Fruit fly (Drosophila melanogaster) whole organism, embryonic: ENCODE measurements around the gene CG3339.

Source experiments
- Atf6 ChIP-seq: fragments of 200-800 bp; sonication (Bioruptor generic); IDR thresholded peaks from 2 replicates; pipeline ENCODE4 v1.3.6; 2022; ENCODE audit warnings: missing biosample characterization, missing genetic modification characterization
- B-H1 ChIP-seq: fragments of 200-800 bp; sonication (Bioruptor generic); IDR thresholded peaks from 3 replicates; pipeline ENCODE4 v1.3.6; 2022; ENCODE audit warnings: missing biosample characterization, missing genetic modification characterization
- B-H2 ChIP-seq: fragments of 200-800 bp; sonication (Bioruptor generic); optimal IDR thresholded peaks from 2 replicates; lab custom pipeline; 2018; ENCODE audit warnings: missing biosample characterization, mild to moderate bottlenecking, missing genetic modification characterization
- BtbVII ChIP-seq: fragments of 200-800 bp; sonication (Bioruptor generic); optimal IDR thresholded peaks from 3 replicates; lab custom pipeline; 2017; ENCODE audit warnings: missing biosample characterization, mild to moderate bottlenecking, missing genetic modification characterization
- CG10147 ChIP-seq: fragments of 200-800 bp; sonication (Bioruptor generic); optimal IDR thresholded peaks from 2 replicates; lab custom pipeline; 2019; ENCODE audit warnings: missing biosample characterization, mild to moderate bottlenecking, missing genetic modification characterization, moderate library complexity
- CG11696 ChIP-seq: fragments of 200-800 bp; sonication (Bioruptor generic); IDR thresholded peaks from 2 replicates; pipeline ENCODE4 v1.3.6; 2022; ENCODE audit warnings: missing biosample characterization, missing genetic modification characterization
- CG11723 ChIP-seq: fragments of 200-800 bp; sonication (Bioruptor generic); optimal IDR thresholded peaks from 2 replicates; lab custom pipeline; 2017; ENCODE audit warnings: missing biosample characterization, mild to moderate bottlenecking, missing genetic modification characterization
- CG12155 ChIP-seq: fragments of 200-800 bp; sonication (Bioruptor generic); optimal IDR thresholded peaks from 3 replicates; lab custom pipeline; 2016; ENCODE audit warnings: missing biosample characterization, missing genetic modification characterization
- CG12236 ChIP-seq: fragments of 200-800 bp; sonication (Bioruptor generic); optimal IDR thresholded peaks from 2 replicates; lab custom pipeline; 2016; ENCODE audit warnings: missing biosample characterization, missing genetic modification characterization
- CG14860 ChIP-seq: fragments of 200-800 bp; sonication (Bioruptor generic); IDR thresholded peaks from 3 replicates; pipeline ENCODE4 v1.3.6; 2022; ENCODE audit warnings: missing biosample characterization, missing genetic modification characterization; ENCODE audit not compliant: partially characterized antibody
- CG15601 ChIP-seq: fragments of 200-800 bp; sonication (Bioruptor generic); optimal IDR thresholded peaks from 3 replicates; lab custom pipeline; 2019; ENCODE audit warnings: missing biosample characterization, mild to moderate bottlenecking, missing genetic modification characterization, moderate library complexity
- CG1647 ChIP-seq: fragments of 200-800 bp; sonication (Bioruptor generic); optimal IDR thresholded peaks from 3 replicates; lab custom pipeline; 2016; ENCODE audit warnings: missing biosample characterization, missing genetic modification characterization
- CG18599 ChIP-seq: fragments of 200-800 bp; sonication (Bioruptor generic); optimal IDR thresholded peaks from 3 replicates; lab custom pipeline; 2017; ENCODE audit warnings: missing biosample characterization, missing genetic modification characterization, mild to moderate bottlenecking, moderate library complexity, missing genetic modification reagents
- CG2199 ChIP-seq: fragments of 200-800 bp; sonication (Bioruptor generic); IDR thresholded peaks from 3 replicates; pipeline ENCODE4 v1.3.6; 2022; ENCODE audit warnings: missing biosample characterization, missing genetic modification characterization
- CG33213 ChIP-seq: fragments of 200-800 bp; sonication (Bioruptor generic); optimal IDR thresholded peaks from 3 replicates; lab custom pipeline; 2016; ENCODE audit warnings: missing biosample characterization, missing genetic modification characterization
- CG34376 ChIP-seq: fragments of 200-800 bp; sonication (Bioruptor generic); optimal IDR thresholded peaks from 2 replicates; lab custom pipeline; 2018; ENCODE audit warnings: missing biosample characterization, mild to moderate bottlenecking, missing genetic modification characterization
- CG3847 ChIP-seq: fragments of 200-800 bp; sonication (Bioruptor generic); IDR thresholded peaks from 2 replicates; pipeline ENCODE4 v1.3.6; 2022; ENCODE audit warnings: missing biosample characterization, missing genetic modification characterization
- CG6654 ChIP-seq: fragments of 200-800 bp; sonication (Bioruptor generic); optimal IDR thresholded peaks from 2 replicates; lab custom pipeline; 2017; ENCODE audit warnings: missing biosample characterization, mild to moderate bottlenecking, missing genetic modification characterization
- CG9817 ChIP-seq: fragments of 200-800 bp; sonication (Bioruptor generic); optimal IDR thresholded peaks from 2 replicates; lab custom pipeline; 2018; ENCODE audit warnings: missing biosample characterization, mild to moderate bottlenecking, missing genetic modification characterization, moderate library complexity
- CTCF ChIP-seq: fragments of 200-800 bp; sonication (Bioruptor generic); optimal IDR thresholded peaks from 2 replicates; lab custom pipeline; 2017; ENCODE audit warnings: missing biosample characterization, mild to moderate bottlenecking, missing genetic modification characterization, moderate library complexity
- Dip3 ChIP-seq: fragments of 200-800 bp; sonication (Bioruptor generic); optimal IDR thresholded peaks from 3 replicates; lab custom pipeline; 2016; ENCODE audit warnings: missing biosample characterization, missing genetic modification characterization
- Fer1 ChIP-seq: fragments of 200-800 bp; sonication (Bioruptor generic); optimal IDR thresholded peaks from 2 replicates; lab custom pipeline; 2017; ENCODE audit warnings: missing biosample characterization, mild to moderate bottlenecking, missing genetic modification characterization
- Fer2 ChIP-seq: fragments of 200-800 bp; sonication (Bioruptor generic); optimal IDR thresholded peaks from 2 replicates; lab custom pipeline; 2018; ENCODE audit warnings: missing biosample characterization, mild to moderate bottlenecking, missing genetic modification characterization, moderate library complexity
- Gsc ChIP-seq: fragments of 200-800 bp; sonication (Bioruptor generic); IDR thresholded peaks from 2 replicates; pipeline ENCODE4 v1.3.6; 2022; ENCODE audit warnings: missing biosample characterization, missing genetic modification characterization
- Hr78 ChIP-seq, 2 experiments: fragments of 200-800 bp in 1 of 2; fragments of >200 bp in 1 of 2; sonication (Bioruptor generic) in 1 of 2; optimal IDR thresholded peaks; 2 replicates each; lab custom pipeline; 2017 to 2019; ENCODE audit warnings: missing biosample characterization in 2 of 2, missing genetic modification characterization in 2 of 2, mild to moderate bottlenecking in 1 of 2, moderate library complexity in 1 of 2
- Meics ChIP-seq: fragments of 200-800 bp; sonication (Bioruptor generic); optimal IDR thresholded peaks from 2 replicates; lab custom pipeline; 2017; ENCODE audit warnings: missing biosample characterization, mild to moderate bottlenecking, missing genetic modification characterization
- Oli ChIP-seq: fragments of 200-800 bp; sonication (Bioruptor generic); optimal IDR thresholded peaks from 2 replicates; lab custom pipeline; 2018; ENCODE audit warnings: missing biosample characterization, mild to moderate bottlenecking, missing genetic modification characterization, moderate library complexity
- Side ChIP-seq: fragments of 200-800 bp; sonication (Bioruptor generic); optimal IDR thresholded peaks from 2 replicates; lab custom pipeline; 2016; ENCODE audit warnings: missing biosample characterization, missing genetic modification characterization
- Spps ChIP-seq: fragments of 200-800 bp; sonication (Bioruptor generic); optimal IDR thresholded peaks from 2 replicates; lab custom pipeline; 2018; ENCODE audit warnings: missing biosample characterization, mild to moderate bottlenecking, missing genetic modification characterization
- Tbp ChIP-seq: fragments of >200 bp; optimal IDR thresholded peaks from 2 replicates; lab custom pipeline; 2018; ENCODE audit warnings: missing biosample characterization, missing genetic modification characterization
- al ChIP-seq: fragments of 200-800 bp; sonication (Bioruptor generic); IDR thresholded peaks from 2 replicates; pipeline ENCODE4 v1.3.6; 2022; ENCODE audit warnings: missing biosample characterization, missing genetic modification characterization
- ato ChIP-seq: fragments of 200-800 bp; sonication (Bioruptor generic); IDR thresholded peaks from 2 replicates; pipeline ENCODE4 v1.3.6; 2022; ENCODE audit warnings: missing biosample characterization, missing genetic modification characterization; ENCODE audit not compliant: partially characterized antibody
- dimm ChIP-seq: fragments of 200-800 bp; sonication (Bioruptor generic); IDR thresholded peaks from 2 replicates; pipeline ENCODE4 v1.3.6; 2022; ENCODE audit warnings: missing biosample characterization, missing genetic modification characterization
- ems ChIP-seq: fragments of 200-800 bp; sonication (Bioruptor generic); optimal IDR thresholded peaks from 3 replicates; lab custom pipeline; 2016; ENCODE audit warnings: missing biosample characterization, missing genetic modification characterization
- ewg ChIP-seq: fragments of 200-800 bp; sonication (Bioruptor generic); optimal IDR thresholded peaks from 3 replicates; lab custom pipeline; 2017; ENCODE audit warnings: mild to moderate bottlenecking, missing biosample characterization, missing genetic modification reagents, missing genetic modification characterization
- ftz-f1 ChIP-seq: fragments of 200-800 bp; sonication (Bioruptor generic); optimal IDR thresholded peaks from 2 replicates; lab custom pipeline; 2016; ENCODE audit warnings: missing biosample characterization, missing genetic modification characterization
- grau ChIP-seq: fragments of 200-800 bp; optimal IDR thresholded peaks from 3 replicates; lab custom pipeline; 2019; ENCODE audit warnings: missing biosample characterization, mild to moderate bottlenecking, missing genetic modification characterization, moderate library complexity
- grn ChIP-seq: fragments of 200-800 bp; sonication (Bioruptor generic); optimal IDR thresholded peaks from 3 replicates; lab custom pipeline; 2017; ENCODE audit warnings: missing biosample characterization, missing genetic modification characterization
- gro ChIP-seq: fragments of 200-800 bp; sonication (Bioruptor generic); optimal IDR thresholded peaks from 2 replicates; lab custom pipeline; 2016; ENCODE audit warnings: missing biosample characterization, missing genetic modification characterization
- gsb ChIP-seq: fragments of 200-800 bp; sonication (Bioruptor generic); IDR thresholded peaks from 2 replicates; pipeline ENCODE4 v1.3.6; 2022; ENCODE audit warnings: missing biosample characterization, missing genetic modification characterization
- hb ChIP-seq: fragments of 200-800 bp; sonication (Bioruptor generic); IDR thresholded peaks from 3 replicates; pipeline ENCODE4 v1.3.6; 2022; ENCODE audit warnings: missing biosample characterization, missing genetic modification characterization; ENCODE audit not compliant: partially characterized antibody
- mld ChIP-seq: fragments of 200-800 bp; sonication (Bioruptor generic); IDR thresholded peaks from 3 replicates; pipeline ENCODE4 v1.3.6; 2022; ENCODE audit warnings: missing biosample characterization, missing genetic modification characterization; ENCODE audit not compliant: partially characterized antibody
- pita ChIP-seq: fragments of 200-800 bp; sonication (Bioruptor generic); optimal IDR thresholded peaks from 2 replicates; lab custom pipeline; 2017; ENCODE audit warnings: missing biosample characterization, mild to moderate bottlenecking, missing genetic modification characterization
- pnt ChIP-seq: fragments of 200-800 bp; sonication (Bioruptor generic); optimal IDR thresholded peaks from 3 replicates; lab custom pipeline; 2016; ENCODE audit warnings: missing biosample characterization, missing genetic modification characterization
- ranshi ChIP-seq: fragments of 200-800 bp; sonication (Bioruptor generic); IDR thresholded peaks from 2 replicates; pipeline ENCODE4 v1.3.6; 2022; ENCODE audit warnings: missing biosample characterization, missing genetic modification characterization
- slbo ChIP-seq: fragments of 200-800 bp; sonication (Bioruptor generic); IDR thresholded peaks from 2 replicates; pipeline ENCODE4 v1.3.6; 2022; ENCODE audit warnings: missing biosample characterization, missing genetic modification characterization
- sqz ChIP-seq: fragments of 200-800 bp; sonication (Bioruptor generic); optimal IDR thresholded peaks from 3 replicates; lab custom pipeline; 2018; ENCODE audit warnings: missing biosample characterization, mild to moderate bottlenecking, missing genetic modification characterization
- stc ChIP-seq: fragments of 200-800 bp; sonication (Bioruptor generic); IDR thresholded peaks from 2 replicates; pipeline ENCODE4 v1.3.6; 2022; ENCODE audit warnings: missing biosample characterization, missing genetic modification characterization
- tin ChIP-seq: fragments of 200-800 bp; sonication (Bioruptor generic); optimal IDR thresholded peaks from 3 replicates; lab custom pipeline; 2016; ENCODE audit warnings: missing biosample characterization, missing genetic modification characterization

The CG3339 gene

dm6 chr3R:27281022-27281810 is 40.9 kb downstream of the CG3339 start (continued):
- TF ChIP-seq ato (GFP tag; lab: Robert Waterston, UW): 0 out of 2 replicates have a peak, but pooled peaks have one; percentile 12
- TF ChIP-seq CG34376 (GFP tag; lab: Kevin White, UChicago): peak; percentile 96
- peak; percentile 96 for TF ChIP-seq CG3847 (GFP tag; lab: Robert Waterston, UW)
- TF ChIP-seq CG33213 (GFP tag; lab: Kevin White, UChicago): peak; percentile 93
- peak; percentile 77 for TF ChIP-seq Spps (tag; lab: Kevin White, UChicago)
- peak; percentile 97 for TF ChIP-seq Oli (tag; lab: Kevin White, UChicago)
- peak; percentile 82 for TF ChIP-seq CG12236 (GFP tag; lab: Kevin White, UChicago)
- peak; percentile 87 for TF ChIP-seq CG15601 (tag; lab: Kevin White, UChicago)
- TF ChIP-seq dimm (GFP tag; lab: Robert Waterston, UW): peak; percentile 91
- no peak for TF ChIP-seq Tbp (GFP tag; lab: Kevin White, UChicago)
- TF ChIP-seq CG6654 (GFP tag; lab: Kevin White, UChicago): peak; percentile 86
- peak; percentile 98 for TF ChIP-seq CG18599 (GFP tag; lab: Kevin White, UChicago)
- TF ChIP-seq Fer2 (tag; lab: Kevin White, UChicago): peak; percentile 72
- TF ChIP-seq Dip3 (GFP tag; lab: Kevin White, UChicago): peak; percentile 94
- TF ChIP-seq hb (GFP tag; lab: Robert Waterston, UW): 0 out of 3 replicates have a peak, but pooled peaks have one; percentile 54
- peak; percentile 93 for TF ChIP-seq CG1647 (GFP tag; lab: Kevin White, UChicago)
- peak; percentile 92 for TF ChIP-seq ems (GFP tag; lab: Kevin White, UChicago)
- TF ChIP-seq Hr78 (GFP tag; optimal IDR thresholded peaks at IDR 0.05; lab: Kevin White, UChicago): peak in 1 of 2 experiments; percentile 70
- peak; percentile 97 for TF ChIP-seq Fer1 (GFP tag; lab: Kevin White, UChicago)
- TF ChIP-seq Meics: peak; percentile 97
- peak; percentile 95 for TF ChIP-seq BtbVII (GFP tag; lab: Kevin White, UChicago)
- TF ChIP-seq grau: peak; percentile 94
- peak; percentile 91 for TF ChIP-seq CG11696
- TF ChIP-seq slbo: peak; percentile 98
- TF ChIP-seq B-H2 (GFP tag; lab: Kevin White, UChicago): peak; percentile 73
- TF ChIP-seq CG12155 (GFP tag; lab: Kevin White, UChicago): peak; percentile 98
- peak; percentile 92 for TF ChIP-seq CG11723 (GFP tag; lab: Kevin White, UChicago)
- TF ChIP-seq grn (GFP tag; lab: Kevin White, UChicago): peak; percentile 76
- TF ChIP-seq ranshi (GFP tag; lab: Robert Waterston, UW): peak; percentile 98
- peak; percentile 94 for TF ChIP-seq tin (GFP tag; lab: Kevin White, UChicago)
- TF ChIP-seq mld (GFP tag; lab: Robert Waterston, UW): no peak
- TF ChIP-seq CG9817 (tag; lab: Kevin White, UChicago): peak; percentile 93
- peak; percentile 97 for TF ChIP-seq stc
- peak; percentile 95 for TF ChIP-seq gsb (GFP tag; lab: Robert Waterston, UW)
- TF ChIP-seq B-H1 (GFP tag; lab: Robert Waterston, UW): peak; percentile 95
- peak; percentile 96 for TF ChIP-seq Atf6 (GFP tag; lab: Robert Waterston, UW)
- TF ChIP-seq CTCF (GFP tag; lab: Kevin White, UChicago): peak; percentile 66
- TF ChIP-seq ftz-f1: peak; percentile 43
- peak; percentile 75 for TF ChIP-seq sqz (GFP tag; lab: Kevin White, UChicago)
- TF ChIP-seq CG2199 (GFP tag; lab: Robert Waterston, UW): peak; percentile 96; the same call in 2 of the 3 replicates
- TF ChIP-seq CG14860: peak; percentile 63
- peak; percentile 89 for TF ChIP-seq CG10147 (GFP tag; lab: Kevin White, UChicago)
- peak; percentile 95 for TF ChIP-seq Side (GFP tag; lab: Kevin White, UChicago)
- peak; percentile 94 for TF ChIP-seq al
- TF ChIP-seq gro (GFP tag; lab: Kevin White, UChicago): peak; percentile 92
- TF ChIP-seq Gsc (GFP tag; lab: Robert Waterston, UW): peak; percentile 84
- TF ChIP-seq ewg (GFP tag; lab: Kevin White, UChicago): peak; percentile 92
- TF ChIP-seq pita (GFP tag; lab: Kevin White, UChicago): no peak
- TF ChIP-seq pnt (GFP tag; lab: Kevin White, UChicago): peak; percentile 93
